Worm (Caenorhabditis elegans) whole organism, young adult: Measurements from ENCODE around the gene spsb-1.

Experiments
- attf-3 ChIP-seq: fragments of 200-800 bp; sonication (Bioruptor generic); conservative IDR thresholded peaks from 2 replicates; pipeline ENCODE4 v1.3.6; 2022; ENCODE audit warnings: missing genetic modification reagents, missing genetic modification characterization, missing compliant biosample characterization
- ceh-40 ChIP-seq: fragments of 200-800 bp; sonication (Bioruptor generic); IDR thresholded peaks from 2 replicates; pipeline ENCODE4 v1.3.6; 2022; ENCODE audit warnings: missing genetic modification characterization, missing compliant biosample characterization
- egrh-3 ChIP-seq: fragments of 200-800 bp; sonication (Bioruptor generic); IDR thresholded peaks from 2 replicates; pipeline ENCODE4 v1.3.6; 2022; ENCODE audit warnings: missing genetic modification reagents, missing genetic modification characterization, missing compliant biosample characterization
- madf-3 ChIP-seq: fragments of 200-800 bp; sonication (Bioruptor generic); IDR thresholded peaks from 2 replicates; pipeline ENCODE4 v1.3.6; 2022; ENCODE audit warnings: missing genetic modification reagents, missing genetic modification characterization, missing compliant biosample characterization
- nhr-120 ChIP-seq: fragments of 200-800 bp; sonication (Bioruptor generic); IDR thresholded peaks from 2 replicates; pipeline ENCODE4 v1.3.6; 2022; ENCODE audit warnings: missing genetic modification characterization, missing compliant biosample characterization
- nhr-27 ChIP-seq: fragments of 200-800 bp; sonication (Bioruptor generic); optimal IDR thresholded peaks from 2 replicates; lab custom pipeline; 2018; ENCODE audit warnings: mild to moderate bottlenecking, missing genetic modification characterization, moderate library complexity, missing compliant biosample characterization
- pbrm-1 ChIP-seq: fragments of 200-800 bp; sonication (Bioruptor generic); IDR thresholded peaks from 2 replicates; pipeline ENCODE4 v1.3.6; 2022; ENCODE audit warnings: missing genetic modification reagents, missing genetic modification characterization, missing compliant biosample characterization
- rcor-1 ChIP-seq: fragments of 200-800 bp; sonication (Bioruptor generic); IDR thresholded peaks from 2 replicates; pipeline ENCODE4 v1.3.6; 2022; ENCODE audit warnings: missing genetic modification reagents, missing genetic modification characterization, missing compliant biosample characterization
- snpc-3.4 ChIP-seq: sonication (generic microtip); optimal IDR thresholded peaks from 2 replicates; lab custom pipeline; 2017; ENCODE audit warnings: missing genetic modification characterization, mild to moderate bottlenecking, missing compliant biosample characterization, antibody characterized with exemption, moderate library complexity, missing genotype, missing genetic modification reagents

DNA sequence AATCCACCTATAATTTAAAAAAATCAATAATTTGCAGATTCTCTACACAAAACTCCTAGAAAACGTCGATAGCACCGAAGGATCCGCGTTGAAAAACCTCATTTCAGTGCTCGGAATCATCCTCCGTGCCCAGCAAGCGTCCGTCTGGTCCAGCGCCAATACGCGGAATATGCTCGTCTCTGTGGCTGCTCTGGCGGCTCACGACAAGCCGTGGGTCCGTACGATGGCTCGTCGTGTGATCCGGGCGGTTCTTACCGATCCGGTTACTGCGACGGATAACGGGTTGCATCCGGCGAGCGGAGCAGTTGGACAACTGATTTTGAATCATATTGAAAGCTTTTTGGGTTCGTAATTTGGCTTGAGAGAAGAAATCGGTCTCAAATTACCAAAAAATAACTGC lies 39.1 kb downstream of the spsb-1 start:
- TF ChIP-seq nhr-120 (GFP tag; lab: Robert Waterston, UW) = no peak
- no peak for TF ChIP-seq attf-3 (GFP tag; lab: Robert Waterston, UW)
- TF ChIP-seq egrh-3 (GFP tag; lab: Robert Waterston, UW) = no peak; the same call in 1 of the 2 replicates
- no peak for TF ChIP-seq ceh-40 (GFP tag; lab: Robert Waterston, UW)
- TF ChIP-seq pbrm-1 (GFP tag; lab: Robert Waterston, UW) = no peak
- TF ChIP-seq snpc-3.4 (tag; lab: Kevin White, UChicago) = no peak
- TF ChIP-seq rcor-1 (GFP tag; lab: Robert Waterston, UW) = no peak
- no peak for TF ChIP-seq madf-3 (GFP tag; lab: Robert Waterston, UW)
- TF ChIP-seq nhr-27 (tag; lab: Kevin White, UChicago) = no peak
